Worm (Caenorhabditis elegans) whole organism, young adult: ENCODE measurements around the gene T21C12.4.

Source experiments
- B0336.3 ChIP-seq: fragments of 200-800 bp; sonication (Bioruptor generic); IDR thresholded peaks from 2 replicates; pipeline ENCODE4 v1.3.6; 2022; ENCODE audit warnings: missing genetic modification characterization, missing compliant biosample characterization
- C06A6.2 ChIP-seq: fragments of 200-800 bp; sonication (Bioruptor generic); conservative IDR thresholded peaks from 2 replicates; pipeline ENCODE4 v1.3.6; 2022; ENCODE audit warnings: missing genetic modification characterization, missing compliant biosample characterization
- D2030.7 ChIP-seq: fragments of 200-800 bp; sonication (Bioruptor generic); IDR thresholded peaks from 2 replicates; pipeline ENCODE4 v1.3.6; 2022; ENCODE audit warnings: missing genetic modification reagents, missing genetic modification characterization, missing compliant biosample characterization
- F10E7.11 ChIP-seq: sonication (generic microtip); optimal IDR thresholded peaks from 2 replicates; lab custom pipeline; 2017; ENCODE audit warnings: mild to moderate bottlenecking, missing genetic modification characterization, moderate library complexity, missing compliant biosample characterization
- F22D6.2 ChIP-seq: sonication (generic microtip); optimal IDR thresholded peaks from 2 replicates; lab custom pipeline; 2016; ENCODE audit warnings: mild to moderate bottlenecking, missing genetic modification characterization, missing compliant biosample characterization
- F23B12.7 ChIP-seq: sonication (generic microtip); optimal IDR thresholded peaks from 2 replicates; lab custom pipeline; 2017; ENCODE audit warnings: missing genetic modification characterization, mild to moderate bottlenecking, missing compliant biosample characterization, antibody characterized with exemption, moderate library complexity; ENCODE audit not compliant: insufficient read depth
- F37B4.10 ChIP-seq: fragments of 200-800 bp; sonication (Bioruptor generic); IDR thresholded peaks from 2 replicates; pipeline ENCODE4 v1.3.6; 2022; ENCODE audit warnings: missing genetic modification characterization, missing compliant biosample characterization
- F39B2.1 ChIP-seq: fragments of 200-800 bp; sonication (Bioruptor generic); IDR thresholded peaks from 2 replicates; pipeline ENCODE4 v1.3.6; 2022; ENCODE audit warnings: missing genetic modification reagents, missing genetic modification characterization, missing compliant biosample characterization
- F52B5.7 ChIP-seq: sonication (generic microtip); optimal IDR thresholded peaks from 2 replicates; lab custom pipeline; 2016; ENCODE audit warnings: mild to moderate bottlenecking, missing genetic modification characterization, missing compliant biosample characterization
- F55B11.4 ChIP-seq: sonication (generic microtip); optimal IDR thresholded peaks from 2 replicates; lab custom pipeline; 2016; ENCODE audit warnings: missing compliant biosample characterization, missing genetic modification characterization, borderline replicate concordance; ENCODE audit not compliant: insufficient read depth
- F57C9.4 ChIP-seq: sonication (generic microtip); optimal IDR thresholded peaks from 2 replicates; lab custom pipeline; 2017; ENCODE audit warnings: mild to moderate bottlenecking, missing genetic modification characterization, missing compliant biosample characterization
- K12H6.12 ChIP-seq: fragments of 200-800 bp; sonication (Bioruptor generic); optimal IDR thresholded peaks from 2 replicates; lab custom pipeline; 2018; ENCODE audit warnings: mild to moderate bottlenecking, missing genetic modification characterization, missing compliant biosample characterization
- Y56A3A.18 ChIP-seq: fragments of 200-800 bp; sonication (Bioruptor generic); IDR thresholded peaks from 2 replicates; pipeline ENCODE4 v1.3.6; 2022; ENCODE audit warnings: missing genetic modification reagents, missing genetic modification characterization, missing compliant biosample characterization
- ZK185.1 ChIP-seq: sonication (generic microtip); optimal IDR thresholded peaks from 2 replicates; lab custom pipeline; 2016; ENCODE audit warnings: mild to moderate bottlenecking, missing genetic modification characterization, missing compliant biosample characterization; ENCODE audit not compliant: poor library complexity, severe bottlenecking
- akir-1 ChIP-seq: fragments of 200-800 bp; sonication (Bioruptor generic); optimal IDR thresholded peaks from 2 replicates; lab custom pipeline; 2018; ENCODE audit warnings: mild to moderate bottlenecking, missing genetic modification characterization, moderate library complexity, missing compliant biosample characterization
- ama-1 ChIP-seq, 3 experiments: fragments of 150-350 bp in 1 of 3; sonication (generic microtip) in 2 of 3; optimal IDR thresholded peaks; 2 replicates each; lab custom pipeline; 2014 to 2018; ENCODE audit warnings: missing biosample characterization in 2 of 3, missing genetic modification characterization in 2 of 3, missing genetic modification reagents in 2 of 3
- athp-1 ChIP-seq: sonication (generic microtip); optimal IDR thresholded peaks from 2 replicates; lab custom pipeline; 2017; ENCODE audit warnings: mild to moderate bottlenecking, missing genetic modification characterization, missing compliant biosample characterization
- attf-3 ChIP-seq: fragments of 200-800 bp; sonication (Bioruptor generic); conservative IDR thresholded peaks from 2 replicates; pipeline ENCODE4 v1.3.6; 2022; ENCODE audit warnings: missing genetic modification reagents, missing genetic modification characterization, missing compliant biosample characterization
- bed-1 ChIP-seq: fragments of 200-800 bp; sonication (Bioruptor generic); IDR thresholded peaks from 2 replicates; pipeline ENCODE4 v1.3.6; 2022; ENCODE audit warnings: missing genetic modification reagents, missing genetic modification characterization, missing compliant biosample characterization
- bed-2 ChIP-seq: fragments of 200-800 bp; sonication (Bioruptor generic); IDR thresholded peaks from 2 replicates; pipeline ENCODE4 v1.3.6; 2022; ENCODE audit warnings: missing genetic modification reagents, missing genetic modification characterization, missing compliant biosample characterization
- ceh-27 ChIP-seq: fragments of 200-800 bp; sonication (Bioruptor generic); optimal IDR thresholded peaks from 2 replicates; lab custom pipeline; 2018; ENCODE audit warnings: mild to moderate bottlenecking, missing genetic modification characterization, moderate library complexity, missing compliant biosample characterization
- ceh-40 ChIP-seq: fragments of 200-800 bp; sonication (Bioruptor generic); IDR thresholded peaks from 2 replicates; pipeline ENCODE4 v1.3.6; 2022; ENCODE audit warnings: missing genetic modification characterization, missing compliant biosample characterization
- dpl-1 ChIP-seq: fragments of 150-350 bp; optimal IDR thresholded peaks from 2 replicates; lab custom pipeline; 2014; ENCODE audit warnings: missing biosample characterization, missing genetic modification reagents, missing genetic modification characterization
- efl-1 ChIP-seq: fragments of 150-350 bp; optimal IDR thresholded peaks from 2 replicates; lab custom pipeline; 2014; ENCODE audit warnings: missing biosample characterization, missing genetic modification reagents, missing genetic modification characterization
- egrh-3 ChIP-seq: fragments of 200-800 bp; sonication (Bioruptor generic); IDR thresholded peaks from 2 replicates; pipeline ENCODE4 v1.3.6; 2022; ENCODE audit warnings: missing genetic modification reagents, missing genetic modification characterization, missing compliant biosample characterization
- gei-17 ChIP-seq: fragments of 200-800 bp; sonication (Bioruptor generic); optimal IDR thresholded peaks from 2 replicates; lab custom pipeline; 2018; ENCODE audit warnings: mild to moderate bottlenecking, missing genetic modification characterization, missing compliant biosample characterization
- hlh-12 ChIP-seq: sonication (generic microtip); optimal IDR thresholded peaks from 2 replicates; lab custom pipeline; 2016; ENCODE audit warnings: missing genetic modification characterization, missing compliant biosample characterization
- hmg-1.2 ChIP-seq: fragments of 200-800 bp; sonication (Bioruptor generic); IDR thresholded peaks from 2 replicates; pipeline ENCODE4 v1.3.6; 2022; ENCODE audit warnings: missing genetic modification reagents, missing genetic modification characterization, missing compliant biosample characterization
- hrde-1 ChIP-seq: sonication (generic microtip); optimal IDR thresholded peaks from 2 replicates; lab custom pipeline; 2016; ENCODE audit warnings: missing genetic modification characterization, mild to moderate bottlenecking, missing compliant biosample characterization, moderate library complexity, missing genotype, missing genetic modification reagents, borderline replicate concordance
- lag-1 ChIP-seq: fragments of 200-800 bp; sonication (Bioruptor generic); IDR thresholded peaks from 2 replicates; pipeline ENCODE4 v1.3.6; 2022; ENCODE audit warnings: missing genetic modification reagents, missing genetic modification characterization, missing compliant biosample characterization
- lin-54 ChIP-seq: fragments of 200-800 bp; sonication (Bioruptor generic); optimal IDR thresholded peaks from 2 replicates; lab custom pipeline; 2018; ENCODE audit warnings: mild to moderate bottlenecking, missing genetic modification characterization, missing compliant biosample characterization
- lsl-1 ChIP-seq: fragments of 200-800 bp; sonication (Bioruptor generic); optimal IDR thresholded peaks from 2 replicates; lab custom pipeline; 2018; ENCODE audit warnings: mild to moderate bottlenecking, missing genetic modification characterization, moderate library complexity, missing compliant biosample characterization
- madf-6 ChIP-seq: fragments of 200-800 bp; sonication (Bioruptor generic); IDR thresholded peaks from 2 replicates; pipeline ENCODE4 v1.3.6; 2022; ENCODE audit warnings: missing genetic modification reagents, missing genetic modification characterization, missing compliant biosample characterization
- mel-28 ChIP-seq: sonication (generic microtip); optimal IDR thresholded peaks from 2 replicates; lab custom pipeline; 2016; ENCODE audit warnings: borderline replicate concordance, mild to moderate bottlenecking, missing genetic modification characterization, missing compliant biosample characterization
- nfya-1 ChIP-seq: sonication (generic microtip); optimal IDR thresholded peaks from 2 replicates; lab custom pipeline; 2017; ENCODE audit warnings: antibody characterized with exemption, missing compliant biosample characterization, missing genetic modification characterization, borderline replicate concordance; ENCODE audit not compliant: insufficient read depth
- nfya-2 ChIP-seq: fragments of 200-800 bp; sonication (Bioruptor generic); IDR thresholded peaks from 2 replicates; pipeline ENCODE4 v1.3.6; 2022; ENCODE audit warnings: missing genetic modification reagents, missing genetic modification characterization, missing compliant biosample characterization
- nhr-80 ChIP-seq: sonication (generic microtip); optimal IDR thresholded peaks from 2 replicates; lab custom pipeline; 2016; ENCODE audit warnings: missing genetic modification characterization, missing compliant biosample characterization
- sdz-38 ChIP-seq: sonication (generic microtip); optimal IDR thresholded peaks from 2 replicates; lab custom pipeline; 2016; ENCODE audit warnings: missing genotype, missing genetic modification characterization, missing compliant biosample characterization
- snpc-1.1 ChIP-seq: sonication (generic microtip); optimal IDR thresholded peaks from 2 replicates; lab custom pipeline; 2017; ENCODE audit warnings: missing genetic modification characterization, mild to moderate bottlenecking, missing compliant biosample characterization, antibody characterized with exemption, moderate library complexity, missing genotype, missing genetic modification reagents; ENCODE audit not compliant: insufficient read depth
- snpc-3.4 ChIP-seq: sonication (generic microtip); optimal IDR thresholded peaks from 2 replicates; lab custom pipeline; 2017; ENCODE audit warnings: missing genetic modification characterization, mild to moderate bottlenecking, missing compliant biosample characterization, antibody characterized with exemption, moderate library complexity, missing genotype, missing genetic modification reagents
- sptf-2 ChIP-seq: fragments of 200-800 bp; sonication (Bioruptor generic); optimal IDR thresholded peaks from 2 replicates; lab custom pipeline; 2018; ENCODE audit warnings: mild to moderate bottlenecking, missing genetic modification characterization, missing compliant biosample characterization
- tbx-9 ChIP-seq: sonication (generic microtip); optimal IDR thresholded peaks from 2 replicates; lab custom pipeline; 2016; ENCODE audit warnings: borderline replicate concordance, missing genetic modification characterization, inconsistent platforms, missing compliant biosample characterization
- xnd-1 ChIP-seq: sonication (generic microtip); optimal IDR thresholded peaks from 2 replicates; lab custom pipeline; 2016; ENCODE audit warnings: missing genotype, missing genetic modification reagents, missing genetic modification characterization, missing compliant biosample characterization

The T21C12.4 gene

DNA sequence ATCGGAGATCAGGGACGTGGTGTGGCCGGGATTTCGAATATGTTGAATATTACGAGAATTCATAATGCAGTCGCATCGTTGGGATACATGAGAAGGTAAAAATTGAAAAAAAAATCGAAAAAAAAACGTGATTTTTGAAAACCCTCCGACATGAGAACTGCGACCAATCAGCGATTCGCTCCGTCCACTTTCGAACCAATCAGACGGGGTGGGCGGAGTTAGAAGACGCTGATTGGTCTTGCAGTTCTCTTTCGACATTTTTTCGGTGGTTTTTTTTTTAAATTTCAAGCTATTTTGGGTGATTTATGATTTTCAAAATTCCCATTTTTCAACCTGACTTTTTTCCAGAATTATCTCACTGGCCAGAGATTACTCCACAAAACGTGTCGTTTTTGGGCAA, 11.4 kb upstream of the T21C12.4 start:
- no peak for TF ChIP-seq attf-3
- TF ChIP-seq F52B5.7 (tag; lab: Kevin White, UChicago) = no peak

ce11 chrIII:10565926-10566325, 8.1 kb upstream of the T21C12.4 start, which contains the start of gene acdh-11:
acdh-11 (plus strand) TSS chrIII:10566258.
- TF ChIP-seq F22D6.2 (tag; lab: Kevin White, UChicago) (no peak), bed-2 (no peak), mel-28 (no peak), K12H6.12 (no peak), ama-1 (optimal IDR thresholded peaks at IDR 0.05; lab: Kevin White, UChicago) (no peak), ama-1 (GFP tag; optimal IDR thresholded peaks at IDR 0.05; lab: Kevin White, UChicago) (no peak), nfya-2 (GFP tag; lab: Robert Waterston, UW) (no peak), nhr-80 (peak; percentile 44), F39B2.1 (no peak), hmg-1.2 (GFP tag; lab: Robert Waterston, UW) (peak; percentile 83)

ce11 chrIII:10562542-10562941, 4.7 kb upstream of the T21C12.4 start:
- TF ChIP-seq hrde-1 = no peak
- no peak for TF ChIP-seq ceh-40 (GFP tag; lab: Robert Waterston, UW)
- no peak for TF ChIP-seq dpl-1 (GFP tag; lab: Kevin White, UChicago)
- no peak for TF ChIP-seq ceh-27 (GFP tag; lab: Kevin White, UChicago)
- TF ChIP-seq Y56A3A.18 (GFP tag; lab: Robert Waterston, UW) = no peak
- TF ChIP-seq lag-1 (GFP tag; lab: Robert Waterston, UW) = no peak
- TF ChIP-seq bed-1 (GFP tag; lab: Robert Waterston, UW) = no peak
- no peak for TF ChIP-seq F23B12.7 (tag; lab: Kevin White, UChicago)
- no peak for TF ChIP-seq F55B11.4

- TF ChIP-seq F22D6.2 (tag; lab: Kevin White, UChicago) (no peak), hrde-1 (no peak), xnd-1 (peak; percentile 76), akir-1 (no peak), sdz-38 (tag; lab: Kevin White, UChicago) (no peak), efl-1 (GFP tag; lab: Kevin White, UChicago) (peak; percentile 28), snpc-1.1 (tag; lab: Kevin White, UChicago) (peak; percentile 3), mel-28 (no peak), snpc-3.4 (tag; lab: Kevin White, UChicago) (peak; percentile 54), madf-6 (GFP tag; lab: Robert Waterston, UW) (peak; percentile 89), lin-54 (GFP tag; lab: Kevin White, UChicago) (peak; percentile 58), F23B12.7 (tag; lab: Kevin White, UChicago) (peak; percentile 24), C06A6.2 (GFP tag; lab: Robert Waterston, UW) (no peak), lsl-1 (GFP tag; lab: Kevin White, UChicago) (peak; percentile 88), F10E7.11 (no peak), F37B4.10 (no peak), hlh-12 (no peak), tbx-9 (tag; lab: Kevin White, UChicago) (no peak), athp-1 (tag; lab: Kevin White, UChicago) (no peak), K12H6.12 (no peak), egrh-3 (GFP tag; lab: Robert Waterston, UW) (no peak), sptf-2 (GFP tag; lab: Kevin White, UChicago) (no peak), gei-17 (GFP tag; lab: Kevin White, UChicago) (no peak), ZK185.1 (tag; lab: Kevin White, UChicago) (no peak), F57C9.4 (no peak), D2030.7 (GFP tag; lab: Robert Waterston, UW) (peak; percentile 58), B0336.3 (GFP tag; lab: Robert Waterston, UW) (no peak), nfya-1 (tag; lab: Kevin White, UChicago) (no peak)
Measured at ce11 chrIII:10561904-10562303, 4.1 kb upstream of the T21C12.4 start, which contains the start of gene Y45F3A.1. Y45F3A.1 (minus strand) TSS chrIII:10561915.
